Worm (Caenorhabditis elegans) whole organism, young adult: ENCODE data around the gene ykt-6.

Experiments
- B0019.2 ChIP-seq: fragments of 200-800 bp; sonication (Bioruptor generic); conservative IDR thresholded peaks from 2 replicates; pipeline ENCODE4 v1.3.6; 2022; ENCODE audit warnings: missing genetic modification reagents, missing genetic modification characterization, missing compliant biosample characterization
- B0035.1 ChIP-seq: sonication (generic microtip); optimal IDR thresholded peaks from 2 replicates; lab custom pipeline; 2016; ENCODE audit warnings: missing genetic modification characterization, mild to moderate bottlenecking, missing compliant biosample characterization, missing genotype, missing genetic modification reagents
- B0336.3 ChIP-seq: fragments of 200-800 bp; sonication (Bioruptor generic); IDR thresholded peaks from 2 replicates; pipeline ENCODE4 v1.3.6; 2022; ENCODE audit warnings: missing genetic modification characterization, missing compliant biosample characterization
- C06A6.2 ChIP-seq: fragments of 200-800 bp; sonication (Bioruptor generic); conservative IDR thresholded peaks from 2 replicates; pipeline ENCODE4 v1.3.6; 2022; ENCODE audit warnings: missing genetic modification characterization, missing compliant biosample characterization
- C17E4.6 ChIP-seq: fragments of 200-800 bp; sonication (Bioruptor generic); IDR thresholded peaks from 2 replicates; pipeline ENCODE4 v1.3.6; 2022; ENCODE audit warnings: missing genetic modification reagents, missing genetic modification characterization, missing compliant biosample characterization
- D2030.7 ChIP-seq: fragments of 200-800 bp; sonication (Bioruptor generic); IDR thresholded peaks from 2 replicates; pipeline ENCODE4 v1.3.6; 2022; ENCODE audit warnings: missing genetic modification reagents, missing genetic modification characterization, missing compliant biosample characterization
- F37B4.10 ChIP-seq: fragments of 200-800 bp; sonication (Bioruptor generic); IDR thresholded peaks from 2 replicates; pipeline ENCODE4 v1.3.6; 2022; ENCODE audit warnings: missing genetic modification characterization, missing compliant biosample characterization
- F49E8.2 ChIP-seq: sonication (generic microtip); optimal IDR thresholded peaks from 3 replicates; lab custom pipeline; 2017; ENCODE audit warnings: missing genetic modification characterization, mild to moderate bottlenecking, missing compliant biosample characterization, antibody characterized with exemption, moderate library complexity; ENCODE audit not compliant: insufficient read depth
- F52B5.7 ChIP-seq: sonication (generic microtip); optimal IDR thresholded peaks from 2 replicates; lab custom pipeline; 2016; ENCODE audit warnings: mild to moderate bottlenecking, missing genetic modification characterization, missing compliant biosample characterization
- F57C9.4 ChIP-seq: sonication (generic microtip); optimal IDR thresholded peaks from 2 replicates; lab custom pipeline; 2017; ENCODE audit warnings: mild to moderate bottlenecking, missing genetic modification characterization, missing compliant biosample characterization
- Y53G8AR.9 ChIP-seq: fragments of 200-800 bp; sonication (Bioruptor generic); conservative IDR thresholded peaks from 2 replicates; pipeline ENCODE4 v1.3.6; 2022; ENCODE audit warnings: missing genetic modification reagents, missing genetic modification characterization, missing compliant biosample characterization
- Y56A3A.18 ChIP-seq: fragments of 200-800 bp; sonication (Bioruptor generic); IDR thresholded peaks from 2 replicates; pipeline ENCODE4 v1.3.6; 2022; ENCODE audit warnings: missing genetic modification reagents, missing genetic modification characterization, missing compliant biosample characterization
- Y67H2A.10 ChIP-seq: fragments of 200-800 bp; sonication (Bioruptor generic); conservative IDR thresholded peaks from 2 replicates; pipeline ENCODE4 v1.3.6; 2022; ENCODE audit warnings: missing genetic modification reagents, missing genetic modification characterization, missing compliant biosample characterization
- Y79H2A.3 ChIP-seq: fragments of 200-800 bp; sonication (Bioruptor generic); conservative IDR thresholded peaks from 2 replicates; pipeline ENCODE4 v1.3.6; 2022; ENCODE audit warnings: missing genetic modification reagents, missing genetic modification characterization, missing compliant biosample characterization
- Y95B8A.8 ChIP-seq: fragments of 200-800 bp; sonication (Bioruptor generic); IDR thresholded peaks from 2 replicates; pipeline ENCODE4 v1.3.6; 2022; ENCODE audit warnings: missing genetic modification reagents, missing genetic modification characterization, missing compliant biosample characterization
- ama-1 ChIP-seq, 3 experiments: fragments of 150-350 bp in 1 of 3; sonication (generic microtip) in 2 of 3; optimal IDR thresholded peaks; 2 replicates each; lab custom pipeline; 2014 to 2018; ENCODE audit warnings: missing biosample characterization in 2 of 3, missing genetic modification characterization in 2 of 3, missing genetic modification reagents in 2 of 3
- atf-7 ChIP-seq: sonication (generic microtip); optimal IDR thresholded peaks from 2 replicates; lab custom pipeline; 2017; ENCODE audit warnings: mild to moderate bottlenecking, missing genetic modification characterization, missing compliant biosample characterization
- athp-1 ChIP-seq: sonication (generic microtip); optimal IDR thresholded peaks from 2 replicates; lab custom pipeline; 2017; ENCODE audit warnings: mild to moderate bottlenecking, missing genetic modification characterization, missing compliant biosample characterization
- attf-6 ChIP-seq: fragments of 200-800 bp; sonication (Bioruptor generic); IDR thresholded peaks from 2 replicates; pipeline ENCODE4 v1.3.6; 2022; ENCODE audit warnings: missing genetic modification reagents, missing genetic modification characterization, missing compliant biosample characterization
- cebp-1 ChIP-seq, 2 experiments: fragments of 200-800 bp in 1 of 2; sonication (Bioruptor generic) in 1 of 2; sonication (generic microtip) in 1 of 2; IDR thresholded peaks in 1 of 2; optimal IDR thresholded peaks in 1 of 2; 2 replicates each; pipeline versions ENCODE4 v1.3.6 to Lab custom; 2017 to 2022; ENCODE audit warnings: missing compliant biosample characterization in 2 of 2, missing genetic modification characterization in 2 of 2, mild to moderate bottlenecking in 1 of 2, missing genetic modification reagents in 1 of 2, moderate library complexity in 1 of 2
- ceh-27 ChIP-seq: fragments of 200-800 bp; sonication (Bioruptor generic); optimal IDR thresholded peaks from 2 replicates; lab custom pipeline; 2018; ENCODE audit warnings: mild to moderate bottlenecking, missing genetic modification characterization, moderate library complexity, missing compliant biosample characterization
- chd-7 ChIP-seq: sonication (generic microtip); optimal IDR thresholded peaks from 2 replicates; lab custom pipeline; 2016; ENCODE audit warnings: mild to moderate bottlenecking, missing genetic modification characterization, moderate library complexity, missing compliant biosample characterization
- dox-1 ChIP-seq: fragments of 200-800 bp; sonication (Bioruptor generic); IDR thresholded peaks from 2 replicates; pipeline ENCODE4 v1.3.6; 2022; ENCODE audit warnings: missing genetic modification reagents, missing genetic modification characterization, missing compliant biosample characterization
- dpff-1 ChIP-seq: sonication (generic microtip); optimal IDR thresholded peaks from 2 replicates; lab custom pipeline; 2017; ENCODE audit warnings: mild to moderate bottlenecking, missing genetic modification characterization, missing compliant biosample characterization
- dpl-1 ChIP-seq: fragments of 150-350 bp; optimal IDR thresholded peaks from 2 replicates; lab custom pipeline; 2014; ENCODE audit warnings: missing biosample characterization, missing genetic modification reagents, missing genetic modification characterization
- ets-4 ChIP-seq: fragments of 200-800 bp; sonication (Bioruptor generic); optimal IDR thresholded peaks from 2 replicates; lab custom pipeline; 2018; ENCODE audit warnings: mild to moderate bottlenecking, missing genetic modification characterization, missing compliant biosample characterization
- fkh-3 ChIP-seq: sonication (generic microtip); optimal IDR thresholded peaks from 2 replicates; lab custom pipeline; 2016; ENCODE audit warnings: mild to moderate bottlenecking, missing genetic modification characterization, missing compliant biosample characterization
- hrde-1 ChIP-seq: sonication (generic microtip); optimal IDR thresholded peaks from 2 replicates; lab custom pipeline; 2016; ENCODE audit warnings: missing genetic modification characterization, mild to moderate bottlenecking, missing compliant biosample characterization, moderate library complexity, missing genotype, missing genetic modification reagents, borderline replicate concordance
- let-526 ChIP-seq: fragments of 200-800 bp; sonication (Bioruptor generic); IDR thresholded peaks from 2 replicates; pipeline ENCODE4 v1.3.6; 2022; ENCODE audit warnings: missing genetic modification reagents, missing genetic modification characterization, missing compliant biosample characterization
- lin-40 ChIP-seq: sonication (generic microtip); optimal IDR thresholded peaks from 2 replicates; lab custom pipeline; 2016; ENCODE audit warnings: missing genetic modification characterization, mild to moderate bottlenecking, missing compliant biosample characterization, missing genotype, missing genetic modification reagents
- lin-54 ChIP-seq: fragments of 200-800 bp; sonication (Bioruptor generic); optimal IDR thresholded peaks from 2 replicates; lab custom pipeline; 2018; ENCODE audit warnings: mild to moderate bottlenecking, missing genetic modification characterization, missing compliant biosample characterization
- lsl-1 ChIP-seq: fragments of 200-800 bp; sonication (Bioruptor generic); optimal IDR thresholded peaks from 2 replicates; lab custom pipeline; 2018; ENCODE audit warnings: mild to moderate bottlenecking, missing genetic modification characterization, moderate library complexity, missing compliant biosample characterization
- madf-10 ChIP-seq: sonication (generic microtip); optimal IDR thresholded peaks from 2 replicates; lab custom pipeline; 2016; ENCODE audit warnings: mild to moderate bottlenecking, missing genetic modification characterization, missing compliant biosample characterization
- madf-6 ChIP-seq: fragments of 200-800 bp; sonication (Bioruptor generic); IDR thresholded peaks from 2 replicates; pipeline ENCODE4 v1.3.6; 2022; ENCODE audit warnings: missing genetic modification reagents, missing genetic modification characterization, missing compliant biosample characterization
- mcd-1 ChIP-seq: fragments of 200-800 bp; sonication (Bioruptor generic); IDR thresholded peaks from 2 replicates; pipeline ENCODE4 v1.3.6; 2022; ENCODE audit warnings: missing genetic modification reagents, missing genetic modification characterization, missing compliant biosample characterization
- mel-28 ChIP-seq: sonication (generic microtip); optimal IDR thresholded peaks from 2 replicates; lab custom pipeline; 2016; ENCODE audit warnings: borderline replicate concordance, mild to moderate bottlenecking, missing genetic modification characterization, missing compliant biosample characterization
- nfyb-1 ChIP-seq: fragments of 200-800 bp; sonication (Bioruptor generic); IDR thresholded peaks from 2 replicates; pipeline ENCODE4 v1.3.6; 2022; ENCODE audit warnings: missing genetic modification reagents, missing genetic modification characterization, missing compliant biosample characterization
- nhr-27 ChIP-seq: fragments of 200-800 bp; sonication (Bioruptor generic); optimal IDR thresholded peaks from 2 replicates; lab custom pipeline; 2018; ENCODE audit warnings: mild to moderate bottlenecking, missing genetic modification characterization, moderate library complexity, missing compliant biosample characterization
- repo-1 ChIP-seq: sonication (generic microtip); optimal IDR thresholded peaks from 2 replicates; lab custom pipeline; 2017; ENCODE audit warnings: mild to moderate bottlenecking, missing genetic modification characterization, missing compliant biosample characterization
- snpc-3.4 ChIP-seq: sonication (generic microtip); optimal IDR thresholded peaks from 2 replicates; lab custom pipeline; 2017; ENCODE audit warnings: missing genetic modification characterization, mild to moderate bottlenecking, missing compliant biosample characterization, antibody characterized with exemption, moderate library complexity, missing genotype, missing genetic modification reagents
- tbx-9 ChIP-seq: sonication (generic microtip); optimal IDR thresholded peaks from 2 replicates; lab custom pipeline; 2016; ENCODE audit warnings: borderline replicate concordance, missing genetic modification characterization, inconsistent platforms, missing compliant biosample characterization
- unc-62 ChIP-seq: fragments of 150-350 bp; optimal IDR thresholded peaks from 2 replicates; lab custom pipeline; 2014; ENCODE audit warnings: missing biosample characterization, missing genetic modification reagents, missing genetic modification characterization
- zim-3 ChIP-seq: sonication (generic microtip); optimal IDR thresholded peaks from 2 replicates; lab custom pipeline; 2017; ENCODE audit warnings: mild to moderate bottlenecking, missing genetic modification characterization, moderate library complexity, missing compliant biosample characterization
- ztf-3 ChIP-seq: fragments of 200-800 bp; sonication (Bioruptor generic); optimal IDR thresholded peaks from 2 replicates; lab custom pipeline; 2018; ENCODE audit warnings: mild to moderate bottlenecking, missing genetic modification characterization, missing compliant biosample characterization

The ykt-6 gene

ce11 chrIII:7329155-7329732, 41.8 kb upstream of the ykt-6 start, which contains the start of gene lab-2:
Gene lab-2 (minus strand): TSS chrIII:7329607.
- no peak for TF ChIP-seq madf-10
- TF ChIP-seq F49E8.2 (tag; lab: Kevin White, UChicago) = no peak
- TF ChIP-seq chd-7 (tag; lab: Kevin White, UChicago) = peak; percentile 52
- no peak for TF ChIP-seq ceh-27 (GFP tag; lab: Kevin White, UChicago)
- TF ChIP-seq dox-1 (GFP tag; lab: Robert Waterston, UW) = no peak
- TF ChIP-seq ets-4 (GFP tag; lab: Kevin White, UChicago) = no peak
- peak; percentile 72; the same call in 1 of the 2 replicates for TF ChIP-seq nfyb-1 (GFP tag; lab: Robert Waterston, UW)
- no peak for TF ChIP-seq Y79H2A.3 (GFP tag; lab: Robert Waterston, UW)
- TF ChIP-seq ztf-3 = no peak
- TF ChIP-seq D2030.7 (GFP tag; lab: Robert Waterston, UW) = no peak
- peak; percentile 70 for TF ChIP-seq F57C9.4 (tag; lab: Kevin White, UChicago)
- no peak for TF ChIP-seq nhr-27 (tag; lab: Kevin White, UChicago)
- TF ChIP-seq atf-7 (tag; lab: Kevin White, UChicago) = peak; percentile 27
- TF ChIP-seq tbx-9 (tag; lab: Kevin White, UChicago) = no peak
- TF ChIP-seq snpc-3.4 (tag; lab: Kevin White, UChicago) = no peak
- no peak for TF ChIP-seq hrde-1 (tag; lab: Kevin White, UChicago)
- TF ChIP-seq F52B5.7 (tag; lab: Kevin White, UChicago) = peak; percentile 67
- 0 out of 2 replicates have a peak, but pooled peaks have one; percentile 8 for TF ChIP-seq Y95B8A.8
- peak; percentile 78 for TF ChIP-seq athp-1 (tag; lab: Kevin White, UChicago)
- peak; percentile 10 for TF ChIP-seq lin-54 (GFP tag; lab: Kevin White, UChicago)
- TF ChIP-seq fkh-3 (tag; lab: Kevin White, UChicago) = peak; percentile 27
- TF ChIP-seq attf-6 (GFP tag; lab: Robert Waterston, UW) = no peak
- TF ChIP-seq let-526 (GFP tag; lab: Robert Waterston, UW) = 0 out of 2 replicates have a peak, but pooled peaks have one; percentile 9
- TF ChIP-seq Y67H2A.10 (GFP tag; lab: Robert Waterston, UW) = no peak
- TF ChIP-seq lsl-1 (GFP tag; lab: Kevin White, UChicago) = no peak
- peak; percentile 65; the same call in 1 of the 2 replicates for TF ChIP-seq Y56A3A.18 (GFP tag; lab: Robert Waterston, UW)
- no peak for TF ChIP-seq F37B4.10 (GFP tag; lab: Robert Waterston, UW)
- peak; percentile 71 for TF ChIP-seq B0336.3
- peak; percentile 67 for TF ChIP-seq repo-1 (tag; lab: Kevin White, UChicago)
- TF ChIP-seq Y53G8AR.9 (GFP tag; lab: Robert Waterston, UW) = peak; percentile 53; the same call in 1 of the 2 replicates
- TF ChIP-seq madf-6 (GFP tag; lab: Robert Waterston, UW) = 0 out of 2 replicates have a peak, but pooled peaks have one; percentile 34
- TF ChIP-seq B0019.2 (GFP tag; lab: Robert Waterston, UW) = no peak
- TF ChIP-seq C06A6.2 (GFP tag; lab: Robert Waterston, UW) = 0 out of 2 replicates have a peak, but pooled peaks have one; percentile 10
- peak; percentile 26 for TF ChIP-seq B0035.1
- TF ChIP-seq unc-62 (GFP tag; lab: Kevin White, UChicago) = no peak
- peak; percentile 51 for TF ChIP-seq ama-1 (optimal IDR thresholded peaks at IDR 0.05; lab: Kevin White, UChicago)
- TF ChIP-seq ama-1 (GFP tag; optimal IDR thresholded peaks at IDR 0.05; lab: Kevin White, UChicago) = no peak
- TF ChIP-seq cebp-1 (GFP tag; IDR thresholded peaks at IDR 0.05; lab: Robert Waterston, UW) = no peak
- TF ChIP-seq cebp-1 (tag; optimal IDR thresholded peaks at IDR 0.05; lab: Kevin White, UChicago) = peak; percentile 33
- TF ChIP-seq dpff-1 (tag; lab: Kevin White, UChicago) = peak; percentile 40
- peak; percentile 17 for TF ChIP-seq zim-3 (tag; lab: Kevin White, UChicago)
- peak; percentile 18 for TF ChIP-seq lin-40 (tag; lab: Kevin White, UChicago)
- no peak for TF ChIP-seq C17E4.6 (GFP tag; lab: Robert Waterston, UW)
- TF ChIP-seq mel-28 (tag; lab: Kevin White, UChicago) = no peak
- TF ChIP-seq mcd-1 (GFP tag; lab: Robert Waterston, UW) = no peak
- no peak for TF ChIP-seq dpl-1 (GFP tag; lab: Kevin White, UChicago)
